Worm (Caenorhabditis elegans) whole organism, L2 larva: ENCODE results near the gene pars-1.

ENCODE experiments used
- C34F6.9 ChIP-seq: fragments of 150-350 bp; optimal IDR thresholded peaks from 2 replicates; lab custom pipeline; 2014; ENCODE audit warnings: missing biosample characterization, missing genetic modification characterization
- F13H6.1 ChIP-seq: sonication (generic microtip); optimal IDR thresholded peaks from 2 replicates; lab custom pipeline; 2016; ENCODE audit warnings: missing genetic modification characterization, missing compliant biosample characterization
- R02D3.7 ChIP-seq: fragments of 150-350 bp; optimal IDR thresholded peaks from 2 replicates; lab custom pipeline; 2014; ENCODE audit warnings: missing biosample characterization, missing genetic modification characterization
- Y55F3AM.14 ChIP-seq: fragments of 200-800 bp; sonication (Bioruptor generic); optimal IDR thresholded peaks from 2 replicates; lab custom pipeline; 2018; ENCODE audit warnings: mild to moderate bottlenecking, missing genetic modification characterization, missing compliant biosample characterization
- ZK546.5 ChIP-seq: sonication (generic microtip); optimal IDR thresholded peaks from 2 replicates; lab custom pipeline; 2017; ENCODE audit warnings: missing biosample characterization, missing genetic modification characterization
- alr-1 ChIP-seq: fragments of 150-350 bp; optimal IDR thresholded peaks from 2 replicates; lab custom pipeline; 2014; ENCODE audit warnings: missing biosample characterization, missing genetic modification characterization
- ama-1 ChIP-seq: fragments of 150-350 bp; optimal IDR thresholded peaks from 2 replicates; lab custom pipeline; 2018; ENCODE audit warnings: inconsistent platforms
- ceh-16 ChIP-seq: fragments of 150-350 bp; optimal IDR thresholded peaks from 2 replicates; lab custom pipeline; 2014; ENCODE audit warnings: missing biosample characterization, missing genetic modification characterization
- ceh-82 ChIP-seq: fragments of 150-350 bp; optimal IDR thresholded peaks from 2 replicates; lab custom pipeline; 2014; ENCODE audit warnings: missing biosample characterization, missing genetic modification characterization
- crh-2 ChIP-seq: sonication (generic microtip); optimal IDR thresholded peaks from 2 replicates; lab custom pipeline; 2017; ENCODE audit warnings: missing biosample characterization, missing genetic modification characterization
- dmd-4 ChIP-seq: sonication (generic microtip); optimal IDR thresholded peaks from 2 replicates; lab custom pipeline; 2017; ENCODE audit warnings: missing biosample characterization, missing genetic modification characterization
- egl-27 ChIP-seq: sonication (generic microtip); optimal IDR thresholded peaks from 3 replicates; lab custom pipeline; 2017; ENCODE audit warnings: missing biosample characterization, missing genetic modification reagents, missing genetic modification characterization
- elt-3 ChIP-seq: sonication (generic microtip); optimal IDR thresholded peaks from 2 replicates; lab custom pipeline; 2017; ENCODE audit warnings: missing biosample characterization, missing genetic modification characterization
- fos-1 ChIP-seq: fragments of 150-350 bp; optimal IDR thresholded peaks from 2 replicates; lab custom pipeline; 2014; ENCODE audit warnings: missing biosample characterization, missing genetic modification characterization
- gmeb-1 ChIP-seq: fragments of 150-350 bp; optimal IDR thresholded peaks from 2 replicates; lab custom pipeline; 2014; ENCODE audit warnings: missing biosample characterization, missing genetic modification characterization
- lin-11 ChIP-seq: fragments of 150-350 bp; sonication (generic microtip); optimal IDR thresholded peaks from 2 replicates; lab custom pipeline; 2014; ENCODE audit warnings: missing biosample characterization, missing genetic modification characterization, inconsistent platforms, mixed read lengths
- lin-13 ChIP-seq: fragments of 150-350 bp; optimal IDR thresholded peaks from 2 replicates; lab custom pipeline; 2014; ENCODE audit warnings: missing biosample characterization, missing genetic modification reagents, missing genetic modification characterization
- lsy-2 ChIP-seq, 2 experiments: fragments of 150-350 bp in 1 of 2; sonication (generic microtip) in 1 of 2; optimal IDR thresholded peaks; 2 replicates each; lab custom pipeline; 2014 to 2017; ENCODE audit warnings: missing biosample characterization in 2 of 2, missing genetic modification characterization in 2 of 2
- mab-5 ChIP-seq: fragments of 150-350 bp; optimal IDR thresholded peaks from 2 replicates; lab custom pipeline; 2014; ENCODE audit warnings: missing biosample characterization, missing genetic modification characterization
- mbf-1 ChIP-seq: sonication (generic microtip); optimal IDR thresholded peaks from 2 replicates; lab custom pipeline; 2017; ENCODE audit warnings: missing biosample characterization, missing genetic modification characterization
- mdl-1 ChIP-seq, 2 experiments: fragments of 150-350 bp in 1 of 2; sonication (generic microtip) in 1 of 2; optimal IDR thresholded peaks; 2 replicates each; lab custom pipeline; 2017; ENCODE audit warnings: missing biosample characterization in 2 of 2, missing genetic modification characterization in 2 of 2
- nhr-10 ChIP-seq: sonication (generic microtip); optimal IDR thresholded peaks from 2 replicates; lab custom pipeline; 2017; ENCODE audit warnings: missing biosample characterization, missing genetic modification characterization
- nhr-11 ChIP-seq: fragments of 150-350 bp; optimal IDR thresholded peaks from 2 replicates; lab custom pipeline; 2014; ENCODE audit warnings: missing biosample characterization, missing genetic modification characterization
- nhr-12 ChIP-seq: fragments of 150-350 bp; optimal IDR thresholded peaks from 2 replicates; lab custom pipeline; 2014; ENCODE audit warnings: missing biosample characterization, missing genetic modification characterization
- nhr-129 ChIP-seq: fragments of 150-350 bp; optimal IDR thresholded peaks from 2 replicates; lab custom pipeline; 2014; ENCODE audit warnings: missing biosample characterization, missing genetic modification characterization
- nhr-21 ChIP-seq: fragments of 150-350 bp; optimal IDR thresholded peaks from 2 replicates; lab custom pipeline; 2014; ENCODE audit warnings: missing biosample characterization, missing genetic modification characterization
- nhr-23 ChIP-seq: fragments of 150-350 bp; optimal IDR thresholded peaks from 2 replicates; lab custom pipeline; 2014; ENCODE audit warnings: missing biosample characterization, missing genetic modification reagents, missing genetic modification characterization
- nhr-25 ChIP-seq: fragments of 150-350 bp; sonication (generic microtip); optimal IDR thresholded peaks from 3 replicates; lab custom pipeline; 2014; ENCODE audit warnings: missing biosample characterization, missing genetic modification characterization
- nhr-6 ChIP-seq: fragments of 150-350 bp; optimal IDR thresholded peaks from 2 replicates; lab custom pipeline; 2014; ENCODE audit warnings: missing biosample characterization, missing genetic modification characterization
- nhr-77 ChIP-seq: fragments of 150-350 bp; optimal IDR thresholded peaks from 2 replicates; lab custom pipeline; 2014; ENCODE audit warnings: missing biosample characterization, missing genetic modification characterization
- peb-1 ChIP-seq: fragments of 150-350 bp; optimal IDR thresholded peaks from 2 replicates; lab custom pipeline; 2014; ENCODE audit warnings: missing biosample characterization, missing genetic modification characterization
- sem-4 ChIP-seq: fragments of 150-350 bp; optimal IDR thresholded peaks from 2 replicates; lab custom pipeline; 2014; ENCODE audit warnings: missing biosample characterization, missing genetic modification reagents, missing genetic modification characterization
- skn-1 ChIP-seq: sonication (generic microtip); optimal IDR thresholded peaks from 2 replicates; lab custom pipeline; 2017; ENCODE audit warnings: missing biosample characterization, missing genetic modification characterization
- sma-3 ChIP-seq: sonication (generic microtip); optimal IDR thresholded peaks from 2 replicates; lab custom pipeline; 2016; ENCODE audit warnings: missing genetic modification reagents, missing genetic modification characterization, missing compliant biosample characterization
- sma-9 ChIP-seq, 2 experiments: fragments of 150-350 bp in 1 of 2; sonication (generic microtip) in 1 of 2; optimal IDR thresholded peaks; 2 replicates each; lab custom pipeline; 2014 to 2016; ENCODE audit warnings: missing genetic modification characterization in 2 of 2, mild to moderate bottlenecking in 1 of 2, missing biosample characterization in 1 of 2, missing compliant biosample characterization in 1 of 2, missing genetic modification reagents in 1 of 2, moderate library complexity in 1 of 2
- snpc-4 ChIP-seq: fragments of 150-350 bp; optimal IDR thresholded peaks from 2 replicates; lab custom pipeline; 2014; ENCODE audit warnings: missing biosample characterization, missing genetic modification characterization
- unc-39 ChIP-seq: fragments of 150-350 bp; optimal IDR thresholded peaks from 2 replicates; lab custom pipeline; 2014; ENCODE audit warnings: missing biosample characterization, missing genetic modification characterization
- unc-55 ChIP-seq: fragments of 150-350 bp; sonication (generic microtip); optimal IDR thresholded peaks from 3 replicates; lab custom pipeline; 2014; ENCODE audit warnings: missing biosample characterization, missing genetic modification reagents, missing genetic modification characterization
- unc-62 ChIP-seq: fragments of 150-350 bp; optimal IDR thresholded peaks from 2 replicates; lab custom pipeline; 2014; ENCODE audit warnings: missing biosample characterization, missing genetic modification reagents, missing genetic modification characterization
- ztf-1 ChIP-seq: fragments of 200-800 bp; sonication (Bioruptor generic); conservative IDR thresholded peaks from 2 replicates; pipeline ENCODE4 v1.3.6; 2022; ENCODE audit warnings: missing genetic modification characterization, missing compliant biosample characterization
- ztf-4 ChIP-seq: fragments of 150-350 bp; optimal IDR thresholded peaks from 2 replicates; lab custom pipeline; 2014; ENCODE audit warnings: missing biosample characterization, missing genetic modification characterization

Gene pars-1

ce11 chrIII:7207903-7208497, 30.8 kb upstream of the pars-1 start, which contains the start of gene rpl-6 (continued):
- TF ChIP-seq mbf-1 (no peak), nhr-12 (tag; lab: Kevin White, UChicago) (no peak), R02D3.7 (tag; lab: Kevin White, UChicago) (peak; percentile 28), Y55F3AM.14 (no peak), ama-1 (lab: Kevin White, UChicago) (peak; percentile 41), skn-1 (peak; percentile 5), mab-5 (peak; percentile 80), nhr-25 (tag; lab: Kevin White, UChicago) (peak; percentile 89)

DNA sequence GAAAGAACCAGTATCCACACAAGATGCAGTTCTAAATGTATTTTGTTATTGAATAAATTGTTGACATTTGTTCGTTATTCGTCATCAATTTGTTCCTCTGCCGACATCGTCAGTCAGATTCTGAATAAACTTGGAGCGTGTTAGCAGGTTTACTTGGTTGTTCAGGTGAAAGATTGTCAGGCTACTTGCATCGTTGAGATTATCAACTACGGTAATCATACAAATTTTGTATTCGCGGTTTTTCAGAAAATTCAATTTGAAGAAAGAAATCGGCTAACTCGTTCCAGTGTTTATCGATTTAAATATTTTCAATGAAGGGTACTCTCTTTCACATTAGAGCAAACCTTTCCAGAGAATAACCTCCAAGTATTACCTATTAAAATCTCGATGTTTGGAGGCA, 29.1 kb upstream of the pars-1 start, which contains the start of gene R151.2:
R151.2 (plus strand) TSS at position 247 of the 400 bp plus-strand sequence.
- no peak for TF ChIP-seq F13H6.1
- TF ChIP-seq nhr-21 (tag; lab: Kevin White, UChicago), result no peak
- TF ChIP-seq nhr-25 (tag; lab: Kevin White, UChicago), result no peak
- TF ChIP-seq lsy-2 (tag; optimal IDR thresholded peaks at IDR 0.05; lab: Kevin White, UChicago), result no peak
- TF ChIP-seq nhr-77 (tag; lab: Kevin White, UChicago), result no peak
- no peak for TF ChIP-seq fos-1
- no peak for TF ChIP-seq R02D3.7 (tag; lab: Kevin White, UChicago)
- TF ChIP-seq mbf-1, result no peak
- TF ChIP-seq lin-11, result no peak
- no peak for TF ChIP-seq peb-1 (tag; lab: Kevin White, UChicago)
- TF ChIP-seq mdl-1 (tag; optimal IDR thresholded peaks at IDR 0.05; lab: Kevin White, UChicago), result no peak
- no peak for TF ChIP-seq sem-4 (tag; lab: Kevin White, UChicago)
- no peak for TF ChIP-seq sma-3
- no peak for TF ChIP-seq unc-39
- TF ChIP-seq alr-1 (tag; lab: Kevin White, UChicago), result no peak
- no peak for TF ChIP-seq nhr-11 (tag; lab: Kevin White, UChicago)
- TF ChIP-seq ztf-4 (tag; lab: Kevin White, UChicago), result no peak
- TF ChIP-seq crh-2, result no peak
- TF ChIP-seq nhr-6, result no peak

DNA sequence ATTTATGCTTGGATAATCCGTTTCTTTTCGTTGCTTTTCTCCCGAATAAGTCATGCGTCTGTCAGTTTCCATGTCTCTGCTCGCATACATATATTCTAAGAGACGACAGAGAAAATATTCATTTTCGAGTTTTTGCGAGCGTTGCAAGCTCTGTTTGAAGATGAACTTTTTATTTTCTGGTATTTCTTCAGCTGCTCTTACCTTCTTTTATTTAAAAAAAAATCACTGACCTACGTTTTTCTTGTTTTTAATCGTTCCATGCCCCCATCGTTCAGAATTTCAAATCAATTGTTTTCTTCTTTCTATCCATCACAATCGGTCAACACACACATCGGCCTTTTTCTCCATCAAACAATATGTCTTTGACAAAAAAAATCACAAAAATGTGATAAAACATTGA, 28.3 kb upstream of the pars-1 start:
- TF ChIP-seq ceh-16 (tag; lab: Kevin White, UChicago) (no peak), nhr-21 (tag; lab: Kevin White, UChicago) (no peak), unc-55 (peak; percentile 22), alr-1 (tag; lab: Kevin White, UChicago) (no peak), gmeb-1 (tag; lab: Kevin White, UChicago) (no peak)

DNA sequence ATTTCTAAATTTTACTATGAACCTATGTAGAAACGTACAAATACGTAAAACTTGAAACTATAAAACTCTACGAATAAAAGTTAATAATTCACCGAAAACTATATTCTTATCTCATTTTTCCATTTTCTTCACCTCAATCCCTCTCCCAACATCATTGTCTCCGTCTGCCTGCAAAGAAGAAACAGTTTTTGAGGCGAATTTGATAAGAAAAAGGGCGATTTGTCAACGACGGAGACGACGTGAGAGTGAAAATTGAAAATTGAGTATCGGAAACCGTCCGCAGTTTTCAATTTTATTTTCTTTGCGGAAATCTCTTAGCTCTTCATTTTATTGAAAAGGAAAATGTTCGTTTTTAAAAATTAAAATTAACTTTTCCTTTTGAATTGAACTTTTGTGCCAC, 26.8 kb upstream of the pars-1 start:
- TF ChIP-seq sem-4 (tag; lab: Kevin White, UChicago), result no peak
- peak; percentile 62 for TF ChIP-seq fos-1
- peak; percentile 19 for TF ChIP-seq gmeb-1 (tag; lab: Kevin White, UChicago)
- no peak for TF ChIP-seq nhr-6

DNA sequence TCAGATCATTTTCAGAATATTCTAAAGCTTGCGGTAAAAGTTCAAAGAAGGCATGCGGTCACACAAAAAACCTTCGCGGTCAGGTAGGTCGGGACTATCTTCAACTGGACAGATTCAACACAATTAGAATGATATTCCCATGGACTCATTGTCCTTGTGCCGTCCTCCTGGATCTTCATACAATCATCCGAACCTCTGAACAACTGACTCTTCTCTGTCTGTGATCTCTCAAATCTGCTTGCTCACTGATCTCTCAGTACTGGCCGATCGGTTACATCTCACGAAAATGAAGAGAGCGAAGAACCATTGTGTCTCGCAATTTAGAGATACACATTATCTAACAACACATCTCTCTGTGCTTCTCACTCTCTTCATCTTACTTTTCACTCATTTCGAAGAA, 23.3 kb upstream of the pars-1 start:
- TF ChIP-seq nhr-129 (tag; lab: Kevin White, UChicago) (peak; percentile 55), skn-1 (no peak), nhr-6 (no peak), F13H6.1 (peak; percentile 13), C34F6.9 (tag; lab: Kevin White, UChicago) (no peak), sma-9 (GFP tag; optimal IDR thresholded peaks at IDR 0.05; lab: Kevin White, UChicago) (peak; percentile 19), sma-9 (tag; optimal IDR thresholded peaks at IDR 0.05; lab: Kevin White, UChicago) (no peak), nhr-12 (tag; lab: Kevin White, UChicago) (no peak), lin-13 (GFP tag; lab: Kevin White, UChicago) (no peak), nhr-10 (tag; lab: Kevin White, UChicago) (no peak), lsy-2 (tag; optimal IDR thresholded peaks at IDR 0.05; lab: Kevin White, UChicago) (peak in 1 of 2 experiments; percentile 16), alr-1 (tag; lab: Kevin White, UChicago) (no peak)

ce11 chrIII:7216226-7216625, 22.6 kb upstream of the pars-1 start, which contains the start of gene R151.1:
Gene R151.1, plus strand, starts transcription at chrIII:7216526.
- TF ChIP-seq nhr-25 (tag; lab: Kevin White, UChicago) (no peak), unc-62 (GFP tag; lab: Kevin White, UChicago) (no peak), ceh-16 (tag; lab: Kevin White, UChicago) (no peak), nhr-21 (tag; lab: Kevin White, UChicago) (no peak), fos-1 (no peak), dmd-4 (tag; lab: Kevin White, UChicago) (no peak), ztf-1 (no peak), nhr-10 (tag; lab: Kevin White, UChicago) (no peak), crh-2 (no peak), ceh-82 (tag; lab: Kevin White, UChicago) (no peak), nhr-23 (tag; lab: Kevin White, UChicago) (no peak), elt-3 (tag; lab: Kevin White, UChicago) (no peak), C34F6.9 (tag; lab: Kevin White, UChicago) (no peak), egl-27 (tag; lab: Kevin White, UChicago) (no peak), gmeb-1 (tag; lab: Kevin White, UChicago) (no peak), peb-1 (tag; lab: Kevin White, UChicago) (no peak), ZK546.5 (tag; lab: Kevin White, UChicago) (no peak), snpc-4 (tag; lab: Kevin White, UChicago) (no peak), lsy-2 (tag; optimal IDR thresholded peaks at IDR 0.05; lab: Kevin White, UChicago) (no peak)
- TF ChIP-seq, all 48 proteins: peak for 0
